Worm (Caenorhabditis elegans) whole organism, L1 larva: ENCODE results near the gene srw-32.

Source experiments
- aha-1 ChIP-seq: fragments of 150-350 bp; optimal IDR thresholded peaks from 2 replicates; lab custom pipeline; 2014; ENCODE audit warnings: missing biosample characterization, missing genetic modification characterization
- ceh-63 ChIP-seq: fragments of 200-800 bp; sonication (Bioruptor generic); optimal IDR thresholded peaks from 2 replicates; lab custom pipeline; 2018; ENCODE audit warnings: mild to moderate bottlenecking, missing genetic modification characterization, missing compliant biosample characterization
- ceh-8 ChIP-seq: fragments of 200-800 bp; sonication (Bioruptor generic); optimal IDR thresholded peaks from 2 replicates; lab custom pipeline; 2018; ENCODE audit warnings: mild to moderate bottlenecking, missing genetic modification characterization, moderate library complexity, missing compliant biosample characterization
- ceh-90 ChIP-seq: sonication (generic microtip); optimal IDR thresholded peaks from 2 replicates; lab custom pipeline; 2016; ENCODE audit warnings: missing genetic modification characterization, missing compliant biosample characterization
- dsc-1 ChIP-seq: sonication (generic microtip); optimal IDR thresholded peaks from 2 replicates; lab custom pipeline; 2016; ENCODE audit warnings: mild to moderate bottlenecking, missing genetic modification characterization, missing compliant biosample characterization
- efl-1 ChIP-seq, 4 experiments: fragments of 150-350 bp; optimal IDR thresholded peaks in 3 of 4; peaks in 1 of 4; 1 replicate in 1 of 4; 2 replicates in 3 of 4; lab custom pipeline; 2014; ENCODE audit warnings: missing biosample characterization in 2 of 4, missing genetic modification characterization in 2 of 4, missing genetic modification reagents in 2 of 4
- egl-13 ChIP-seq: sonication (generic microtip); optimal IDR thresholded peaks from 2 replicates; lab custom pipeline; 2016; ENCODE audit warnings: missing genotype, missing genetic modification reagents, missing genetic modification characterization, missing compliant biosample characterization
- elt-2 ChIP-seq: sonication (generic microtip); optimal IDR thresholded peaks from 2 replicates; lab custom pipeline; 2016; ENCODE audit warnings: missing genetic modification characterization, mild to moderate bottlenecking, inconsistent platforms, missing compliant biosample characterization, missing genetic modification reagents
- ets-5 ChIP-seq: fragments of 200-800 bp; sonication (Bioruptor generic); IDR thresholded peaks from 2 replicates; pipeline ENCODE4 v1.3.6; 2022; ENCODE audit warnings: missing genetic modification characterization, missing compliant biosample characterization
- fkh-10 ChIP-seq: sonication (generic microtip); optimal IDR thresholded peaks from 2 replicates; lab custom pipeline; 2017; ENCODE audit warnings: missing biosample characterization, missing genetic modification reagents, missing genetic modification characterization
- fkh-4 ChIP-seq: sonication (generic microtip); optimal IDR thresholded peaks from 2 replicates; lab custom pipeline; 2016; ENCODE audit warnings: missing compliant biosample characterization, missing genetic modification characterization, borderline replicate concordance
- grh-1 ChIP-seq: fragments of 200-800 bp; sonication (Bioruptor generic); IDR thresholded peaks from 2 replicates; pipeline ENCODE4 v1.3.6; 2022; ENCODE audit warnings: missing genetic modification reagents, missing genetic modification characterization, missing compliant biosample characterization
- hlh-17 ChIP-seq: fragments of 200-800 bp; sonication (Bioruptor generic); optimal IDR thresholded peaks from 2 replicates; lab custom pipeline; 2018; ENCODE audit warnings: missing genetic modification characterization, mild to moderate bottlenecking, missing compliant biosample characterization, moderate library complexity, borderline replicate concordance
- isw-1 ChIP-seq: fragments of 200-800 bp; sonication (Bioruptor generic); IDR thresholded peaks from 2 replicates; pipeline ENCODE4 v1.3.6; 2022; ENCODE audit warnings: missing genetic modification characterization, missing compliant biosample characterization
- lin-14 ChIP-seq: fragments of 200-800 bp; sonication (Bioruptor generic); optimal IDR thresholded peaks from 2 replicates; lab custom pipeline; 2018; ENCODE audit warnings: mild to moderate bottlenecking, missing genetic modification characterization, moderate library complexity, missing compliant biosample characterization
- lin-39 ChIP-seq: fragments of 150-350 bp; optimal IDR thresholded peaks from 2 replicates; lab custom pipeline; 2014; ENCODE audit warnings: missing biosample characterization, missing genetic modification reagents, missing genetic modification characterization
- lir-3 ChIP-seq: sonication (generic microtip); optimal IDR thresholded peaks from 2 replicates; lab custom pipeline; 2016; ENCODE audit warnings: mild to moderate bottlenecking, missing genetic modification characterization, moderate library complexity, missing compliant biosample characterization; ENCODE audit not compliant: poor library complexity
- mab-9 ChIP-seq: fragments of 200-800 bp; sonication (Bioruptor generic); IDR thresholded peaks from 2 replicates; pipeline ENCODE4 v1.3.6; 2022; ENCODE audit warnings: missing genetic modification reagents, missing genetic modification characterization, missing compliant biosample characterization
- nhr-12 ChIP-seq: sonication (generic microtip); optimal IDR thresholded peaks from 2 replicates; lab custom pipeline; 2017; ENCODE audit warnings: missing biosample characterization, missing genetic modification characterization
- nhr-237 ChIP-seq: fragments of 150-350 bp; optimal IDR thresholded peaks from 2 replicates; lab custom pipeline; 2014; ENCODE audit warnings: missing biosample characterization, missing genetic modification characterization
- nhr-76 ChIP-seq: sonication (generic microtip); optimal IDR thresholded peaks from 2 replicates; lab custom pipeline; 2017; ENCODE audit warnings: missing biosample characterization, missing genetic modification characterization
- nhr-84 ChIP-seq: sonication (generic microtip); optimal IDR thresholded peaks from 2 replicates; lab custom pipeline; 2017; ENCODE audit warnings: missing biosample characterization, missing genetic modification characterization
- pag-3 ChIP-seq: sonication (generic microtip); optimal IDR thresholded peaks from 2 replicates; lab custom pipeline; 2017; ENCODE audit warnings: missing genetic modification characterization, mild to moderate bottlenecking, missing compliant biosample characterization, antibody characterized with exemption, borderline replicate concordance; ENCODE audit not compliant: insufficient read depth
- rnt-1 ChIP-seq: sonication (generic microtip); optimal IDR thresholded peaks from 2 replicates; lab custom pipeline; 2016; ENCODE audit warnings: mild to moderate bottlenecking, missing genetic modification characterization, moderate library complexity, missing compliant biosample characterization
- skn-1 ChIP-seq: fragments of 150-350 bp; optimal IDR thresholded peaks from 2 replicates; lab custom pipeline; 2014; ENCODE audit warnings: missing biosample characterization, missing genetic modification characterization
- snpc-4 ChIP-seq: fragments of 150-350 bp; optimal IDR thresholded peaks from 2 replicates; lab custom pipeline; 2014; ENCODE audit warnings: missing biosample characterization, missing genetic modification characterization
- sox-4 ChIP-seq: sonication (generic microtip); optimal IDR thresholded peaks from 2 replicates; lab custom pipeline; 2016; ENCODE audit warnings: missing genetic modification characterization, missing compliant biosample characterization
- sptf-1 ChIP-seq: fragments of 150-350 bp; optimal IDR thresholded peaks from 2 replicates; lab custom pipeline; 2014; ENCODE audit warnings: missing biosample characterization, missing genetic modification characterization
- swsn-7 ChIP-seq: sonication (generic microtip); optimal IDR thresholded peaks from 2 replicates; lab custom pipeline; 2016; ENCODE audit warnings: missing genetic modification characterization, missing compliant biosample characterization
- unc-130 ChIP-seq: fragments of 150-350 bp; optimal IDR thresholded peaks from 2 replicates; lab custom pipeline; 2017; ENCODE audit warnings: missing biosample characterization, missing genetic modification characterization, inconsistent platforms
- unc-30 ChIP-seq: sonication (generic microtip); optimal IDR thresholded peaks from 2 replicates; lab custom pipeline; 2017; ENCODE audit warnings: missing biosample characterization, missing genetic modification characterization
- unc-62 ChIP-seq: fragments of 150-350 bp; optimal IDR thresholded peaks from 2 replicates; lab custom pipeline; 2014; ENCODE audit warnings: missing biosample characterization, missing genetic modification reagents, missing genetic modification characterization
- unc-86 ChIP-seq: sonication (generic microtip); optimal IDR thresholded peaks from 2 replicates; lab custom pipeline; 2016; ENCODE audit warnings: missing genetic modification characterization, missing compliant biosample characterization
- vab-15 ChIP-seq: sonication (generic microtip); optimal IDR thresholded peaks from 2 replicates; lab custom pipeline; 2017; ENCODE audit warnings: missing genotype, mild to moderate bottlenecking, missing genetic modification characterization, missing compliant biosample characterization
- ztf-4 ChIP-seq: fragments of 150-350 bp; optimal IDR thresholded peaks from 2 replicates; lab custom pipeline; 2014; ENCODE audit warnings: missing biosample characterization, missing genetic modification characterization

Gene srw-32

ce11 chrV:17539289-17539688, 30.7 kb downstream of the srw-32 start:
- no peak for TF ChIP-seq elt-2
- TF ChIP-seq dsc-1 (tag; lab: Kevin White, UChicago), result peak; percentile 2
- no peak for TF ChIP-seq hlh-17 (GFP tag; lab: Kevin White, UChicago)
- TF ChIP-seq isw-1 (GFP tag; lab: Robert Waterston, UW), result no peak
- TF ChIP-seq, all 84 proteins: peak for 1

- TF ChIP-seq grh-1 (GFP tag; lab: Robert Waterston, UW) (no peak), ceh-90 (tag; lab: Kevin White, UChicago) (no peak), lir-3 (no peak), lin-39 (tag; lab: Kevin White, UChicago) (no peak), unc-30 (tag; lab: Kevin White, UChicago) (no peak), swsn-7 (tag; lab: Kevin White, UChicago) (no peak), aha-1 (no peak), ceh-8 (GFP tag; lab: Kevin White, UChicago) (no peak), egl-13 (tag; lab: Kevin White, UChicago) (no peak), lin-14 (no peak)
Measured at ce11 chrV:17540295-17540694, 31.7 kb downstream of the srw-32 start, which contains the start of gene srz-25. TSS of gene srz-25 (plus strand) at chrV:17540595.

- TF ChIP-seq skn-1 (tag; lab: Kevin White, UChicago) (no peak), nhr-76 (tag; lab: Kevin White, UChicago) (no peak), fkh-10 (GFP tag; lab: Kevin White, UChicago) (no peak), snpc-4 (tag; lab: Kevin White, UChicago) (peak; percentile 12), fkh-4 (tag; lab: Kevin White, UChicago) (no peak), unc-130 (tag; lab: Kevin White, UChicago) (no peak), rnt-1 (tag; lab: Kevin White, UChicago) (peak; percentile 8), efl-1 (optimal IDR thresholded peaks at IDR 0.05; lab: Kevin White, UChicago) (no peak), efl-1 (GFP tag; optimal IDR thresholded peaks at IDR 0.05 in 1 of 2; lab: Kevin White, UChicago) (peak in 1 of 2 experiments; percentile 71), sox-4 (tag; lab: Kevin White, UChicago) (no peak), mab-9 (no peak), nhr-237 (no peak), ceh-63 (GFP tag; lab: Kevin White, UChicago) (no peak)
Measured at ce11 chrV:17542304-17542703, 33.7 kb downstream of the srw-32 start.

ce11 chrV:17546931-17547330, 38.3 kb downstream of the srw-32 start:
- TF ChIP-seq lin-39 (tag; lab: Kevin White, UChicago) (no peak), dsc-1 (tag; lab: Kevin White, UChicago) (no peak), ztf-4 (no peak), sptf-1 (tag; lab: Kevin White, UChicago) (no peak), unc-86 (tag; lab: Kevin White, UChicago) (no peak), unc-62 (GFP tag; lab: Kevin White, UChicago) (no peak), elt-2 (peak; percentile 36), ets-5 (no peak)

DNA sequence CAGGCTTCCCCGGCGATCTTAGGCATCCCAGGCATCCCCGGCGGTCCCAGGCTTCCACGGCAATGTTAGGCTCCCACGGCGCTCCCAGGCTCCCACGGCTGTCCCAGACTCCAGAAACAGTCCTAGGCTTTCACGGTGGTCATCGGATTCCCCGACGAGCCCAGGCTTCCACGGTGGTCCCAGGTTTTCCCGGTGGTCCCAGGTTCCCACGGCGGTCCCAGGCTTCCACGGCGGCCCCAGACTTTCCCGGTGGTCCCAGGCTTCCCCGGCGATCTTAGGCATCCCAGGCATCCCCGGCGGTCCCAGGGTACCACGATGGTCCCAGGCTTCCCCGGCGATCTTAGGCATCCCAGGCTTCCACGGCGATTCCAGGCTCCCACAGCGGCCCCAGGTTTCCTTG, 40.0 kb downstream of the srw-32 start:
- no peak for TF ChIP-seq nhr-84
- no peak for TF ChIP-seq vab-15 (tag; lab: Kevin White, UChicago)
- TF ChIP-seq isw-1 (GFP tag; lab: Robert Waterston, UW), result no peak
- no peak for TF ChIP-seq pag-3 (tag; lab: Kevin White, UChicago)
- no peak for TF ChIP-seq nhr-12 (tag; lab: Kevin White, UChicago)
- no peak for TF ChIP-seq unc-86 (tag; lab: Kevin White, UChicago)
